Worm (Caenorhabditis elegans) whole organism, mixed stage, embryonic: ENCODE results near the gene ced-8.

Experiments used
- M03D4.4 ChIP-seq: sonication (generic microtip); optimal IDR thresholded peaks from 2 replicates; lab custom pipeline; 2017; ENCODE audit warnings: mild to moderate bottlenecking, missing genetic modification characterization, missing compliant biosample characterization
- bed-3 ChIP-seq: fragments of 200-800 bp; sonication (Bioruptor generic); optimal IDR thresholded peaks from 3 replicates; lab custom pipeline; 2018; ENCODE audit warnings: mild to moderate bottlenecking, missing genetic modification characterization, moderate library complexity, missing compliant biosample characterization
- blmp-1 ChIP-seq: fragments of 150-350 bp; optimal IDR thresholded peaks from 2 replicates; lab custom pipeline; 2014; ENCODE audit warnings: missing biosample characterization, missing genetic modification characterization
- elt-1 ChIP-seq: sonication (generic microtip); optimal IDR thresholded peaks from 2 replicates; lab custom pipeline; 2017; ENCODE audit warnings: missing genetic modification characterization, mild to moderate bottlenecking, missing compliant biosample characterization, antibody characterized with exemption, moderate library complexity, borderline replicate concordance; ENCODE audit not compliant: insufficient read depth
- lin-13 ChIP-seq: fragments of 150-350 bp; optimal IDR thresholded peaks from 2 replicates; lab custom pipeline; 2014; ENCODE audit warnings: missing biosample characterization, missing genetic modification characterization
- lsy-2 ChIP-seq: fragments of 150-350 bp; optimal IDR thresholded peaks from 2 replicates; lab custom pipeline; 2014; ENCODE audit warnings: missing biosample characterization, missing genetic modification characterization
- mls-2 ChIP-seq: sonication (generic microtip); optimal IDR thresholded peaks from 2 replicates; lab custom pipeline; 2016; ENCODE audit warnings: mild to moderate bottlenecking, missing genetic modification characterization, moderate library complexity, missing compliant biosample characterization
- nhr-12 ChIP-seq: fragments of 150-350 bp; optimal IDR thresholded peaks from 2 replicates; lab custom pipeline; 2014; ENCODE audit warnings: missing biosample characterization, missing genetic modification characterization
- nhr-28 ChIP-seq: fragments of 150-350 bp; optimal IDR thresholded peaks from 2 replicates; lab custom pipeline; 2014; ENCODE audit warnings: missing biosample characterization, missing genetic modification characterization
- snpc-4 ChIP-seq: fragments of 150-350 bp; optimal IDR thresholded peaks from 2 replicates; lab custom pipeline; 2014; ENCODE audit warnings: missing biosample characterization, missing genetic modification characterization
- unc-62 ChIP-seq: fragments of 150-350 bp; optimal IDR thresholded peaks from 2 replicates; lab custom pipeline; 2014; ENCODE audit warnings: missing biosample characterization, missing genetic modification reagents, missing genetic modification characterization
- ztf-11 ChIP-seq: fragments of 150-350 bp; optimal IDR thresholded peaks from 2 replicates; lab custom pipeline; 2014; ENCODE audit warnings: missing biosample characterization, missing genetic modification characterization

ce11 chrX:8384642-8385181, 32.0 kb downstream of the ced-8 start, which contains the start of gene F41D9.2:
- no peak for TF ChIP-seq elt-1 (tag; lab: Kevin White, UChicago)
- no peak for TF ChIP-seq bed-3 (GFP tag; lab: Kevin White, UChicago)
- TF ChIP-seq M03D4.4 = no peak
- TF ChIP-seq unc-62 (GFP tag; lab: Kevin White, UChicago) = no peak
- TF ChIP-seq nhr-28 (tag; lab: Kevin White, UChicago) = no peak
- no peak for TF ChIP-seq snpc-4 (tag; lab: Kevin White, UChicago)
- TF ChIP-seq ztf-11 = no peak
- no peak for TF ChIP-seq blmp-1 (tag; lab: Kevin White, UChicago)
- TF ChIP-seq lin-13 (tag; lab: Kevin White, UChicago) = no peak
- TF ChIP-seq nhr-12 (tag; lab: Kevin White, UChicago) = no peak
- no peak for TF ChIP-seq mls-2 (tag; lab: Kevin White, UChicago)
- no peak for TF ChIP-seq lsy-2 (tag; lab: Kevin White, UChicago)
